Fruit fly (Drosophila melanogaster) whole organism, embryonic: ENCODE data around the gene CG42540.

ENCODE experiments used
- Atf3 ChIP-seq: fragments of 200-800 bp; sonication (Bioruptor generic); optimal IDR thresholded peaks from 3 replicates; lab custom pipeline; 2016; ENCODE audit warnings: missing biosample characterization, missing genetic modification characterization
- CG13296 ChIP-seq: fragments of 200-800 bp; sonication (Bioruptor generic); optimal IDR thresholded peaks from 3 replicates; lab custom pipeline; 2018; ENCODE audit warnings: missing biosample characterization, mild to moderate bottlenecking, missing genetic modification characterization
- CG17359 ChIP-seq: fragments of 200-800 bp; sonication (Bioruptor generic); optimal IDR thresholded peaks from 3 replicates; lab custom pipeline; 2018; ENCODE audit warnings: missing biosample characterization, mild to moderate bottlenecking, missing genetic modification characterization, moderate library complexity
- CG18619 ChIP-seq: fragments of 200-800 bp; sonication (Bioruptor generic); optimal IDR thresholded peaks from 3 replicates; lab custom pipeline; 2017; ENCODE audit warnings: missing biosample characterization, mild to moderate bottlenecking, missing genetic modification characterization
- CG2202 ChIP-seq: fragments of 200-800 bp; sonication (Bioruptor generic); optimal IDR thresholded peaks from 2 replicates; lab custom pipeline; 2018; ENCODE audit warnings: missing biosample characterization, mild to moderate bottlenecking, missing genetic modification characterization
- CG2889 ChIP-seq: fragments of 200-800 bp; sonication (Bioruptor generic); IDR thresholded peaks from 3 replicates; pipeline ENCODE4 v1.3.6; 2022; ENCODE audit warnings: missing biosample characterization, missing genetic modification characterization
- CG3065 ChIP-seq: fragments of 200-800 bp; sonication (Bioruptor generic); optimal IDR thresholded peaks from 2 replicates; lab custom pipeline; 2016; ENCODE audit warnings: missing biosample characterization, missing genetic modification characterization
- CG42726 ChIP-seq: fragments of 200-800 bp; sonication (Bioruptor generic); IDR thresholded peaks from 2 replicates; pipeline ENCODE4 v1.3.6; 2022; ENCODE audit warnings: missing biosample characterization, missing genetic modification characterization; ENCODE audit not compliant: partially characterized antibody
- CG7357 ChIP-seq: fragments of 200-800 bp; sonication (Bioruptor generic); IDR thresholded peaks from 3 replicates; pipeline ENCODE4 v1.3.6; 2022; ENCODE audit warnings: missing biosample characterization, missing genetic modification characterization
- CG7372 ChIP-seq: fragments of 200-800 bp; sonication (Bioruptor generic); IDR thresholded peaks from 2 replicates; pipeline ENCODE4 v1.3.6; 2022; ENCODE audit warnings: missing biosample characterization, missing genetic modification characterization
- CG7786 ChIP-seq: fragments of 200-800 bp; sonication (Bioruptor generic); optimal IDR thresholded peaks from 2 replicates; lab custom pipeline; 2016; ENCODE audit warnings: missing biosample characterization, missing genetic modification characterization
- CG8924 ChIP-seq: fragments of 200-800 bp; optimal IDR thresholded peaks from 3 replicates; lab custom pipeline; 2019; ENCODE audit warnings: missing biosample characterization, mild to moderate bottlenecking, missing genetic modification characterization, moderate library complexity
- CrebB ChIP-seq: fragments of 200-800 bp; sonication (Bioruptor generic); optimal IDR thresholded peaks from 3 replicates; lab custom pipeline; 2018; ENCODE audit warnings: missing biosample characterization, mild to moderate bottlenecking, missing genetic modification characterization
- Dll ChIP-seq: fragments of 200-800 bp; sonication (Bioruptor generic); IDR thresholded peaks from 4 replicates; pipeline ENCODE4 v1.3.6; 2022; ENCODE audit warnings: missing biosample characterization, missing genetic modification characterization; ENCODE audit not compliant: partially characterized antibody
- Eip74EF ChIP-seq, 2 experiments: fragments of 200-800 bp in 1 of 2; fragments of >200 bp in 1 of 2; sonication (Bioruptor generic) in 1 of 2; optimal IDR thresholded peaks; 2 replicates each; lab custom pipeline; 2017 to 2019; ENCODE audit warnings: missing biosample characterization in 2 of 2, missing genetic modification characterization in 2 of 2, mild to moderate bottlenecking in 1 of 2, moderate library complexity in 1 of 2
- GATAe ChIP-seq: fragments of 200-800 bp; sonication (Bioruptor generic); conservative IDR thresholded peaks from 2 replicates; pipeline ENCODE4 v1.3.6; 2022; ENCODE audit warnings: missing biosample characterization, missing genetic modification characterization
- HmgZ ChIP-seq: fragments of 200-800 bp; sonication (Bioruptor generic); optimal IDR thresholded peaks from 2 replicates; lab custom pipeline; 2018; ENCODE audit warnings: missing biosample characterization, mild to moderate bottlenecking, missing genetic modification characterization
- Hr3 ChIP-seq: fragments of 200-800 bp; sonication (Bioruptor generic); optimal IDR thresholded peaks from 3 replicates; lab custom pipeline; 2016; ENCODE audit warnings: missing biosample characterization, missing genetic modification characterization
- NC2α ChIP-seq: fragments of 200-800 bp; sonication (Bioruptor generic); optimal IDR thresholded peaks from 2 replicates; lab custom pipeline; 2016; ENCODE audit warnings: missing biosample characterization, missing genetic modification characterization
- Neu2 ChIP-seq: fragments of 200-800 bp; sonication (Bioruptor generic); optimal IDR thresholded peaks from 3 replicates; lab custom pipeline; 2016; ENCODE audit warnings: missing biosample characterization, missing genetic modification characterization, borderline replicate concordance
- Oaz ChIP-seq: fragments of 200-800 bp; sonication (Bioruptor generic); IDR thresholded peaks from 2 replicates; pipeline ENCODE4 v1.3.6; 2022; ENCODE audit warnings: missing biosample characterization, missing genetic modification characterization
- PHDP ChIP-seq: fragments of 200-800 bp; sonication (Bioruptor generic); optimal IDR thresholded peaks from 3 replicates; lab custom pipeline; 2018; ENCODE audit warnings: missing biosample characterization, mild to moderate bottlenecking, missing genetic modification characterization, moderate library complexity
- Side ChIP-seq: fragments of 200-800 bp; sonication (Bioruptor generic); optimal IDR thresholded peaks from 2 replicates; lab custom pipeline; 2016; ENCODE audit warnings: missing biosample characterization, missing genetic modification characterization
- TFAM ChIP-seq: fragments of 200-800 bp; sonication (Bioruptor generic); optimal IDR thresholded peaks from 2 replicates; lab custom pipeline; 2017; ENCODE audit warnings: missing biosample characterization, missing genetic modification characterization, inconsistent platforms
- Usf ChIP-seq: fragments of 200-800 bp; sonication (Bioruptor generic); optimal IDR thresholded peaks from 2 replicates; lab custom pipeline; 2017; ENCODE audit warnings: missing genotype, missing biosample characterization, missing genetic modification characterization
- Xrp1 ChIP-seq: fragments of 200-800 bp; sonication (Bioruptor generic); IDR thresholded peaks from 2 replicates; pipeline ENCODE4 v1.3.6; 2022; ENCODE audit warnings: missing biosample characterization, missing genetic modification characterization
- abd-A ChIP-seq: fragments of 200-800 bp; sonication (Bioruptor generic); optimal IDR thresholded peaks from 3 replicates; lab custom pipeline; 2019; ENCODE audit warnings: missing biosample characterization, mild to moderate bottlenecking, missing genetic modification characterization, moderate library complexity
- al ChIP-seq: fragments of 200-800 bp; sonication (Bioruptor generic); IDR thresholded peaks from 2 replicates; pipeline ENCODE4 v1.3.6; 2022; ENCODE audit warnings: missing biosample characterization, missing genetic modification characterization
- ap ChIP-seq: fragments of 200-800 bp; sonication (Bioruptor generic); IDR thresholded peaks from 2 replicates; pipeline ENCODE4 v1.3.6; 2022; ENCODE audit warnings: missing biosample characterization, missing genetic modification characterization
- ara ChIP-seq: fragments of 200-800 bp; sonication (Bioruptor generic); IDR thresholded peaks from 2 replicates; pipeline ENCODE4 v1.3.6; 2022; ENCODE audit warnings: missing biosample characterization, missing genetic modification characterization
- bcd ChIP-seq: fragments of 200-800 bp; sonication (Bioruptor generic); optimal IDR thresholded peaks from 2 replicates; lab custom pipeline; 2017; ENCODE audit warnings: missing biosample characterization, mild to moderate bottlenecking, missing genetic modification characterization
- cato ChIP-seq: fragments of 200-800 bp; sonication (Bioruptor generic); optimal IDR thresholded peaks from 2 replicates; lab custom pipeline; 2016; ENCODE audit warnings: missing biosample characterization, missing genetic modification characterization, borderline replicate concordance
- da ChIP-seq: fragments of 200-800 bp; sonication (Bioruptor generic); optimal IDR thresholded peaks from 2 replicates; lab custom pipeline; 2016; ENCODE audit warnings: missing biosample characterization, missing genetic modification characterization
- dati ChIP-seq: fragments of 200-800 bp; sonication (Bioruptor generic); IDR thresholded peaks from 2 replicates; pipeline ENCODE4 v1.3.6; 2022; ENCODE audit warnings: missing biosample characterization, missing genetic modification characterization
- gfzf ChIP-seq: fragments of 200-800 bp; sonication (Bioruptor generic); optimal IDR thresholded peaks from 2 replicates; lab custom pipeline; 2016; ENCODE audit warnings: missing biosample characterization, mild to moderate bottlenecking, missing genetic modification characterization, moderate library complexity
- grn ChIP-seq: fragments of 200-800 bp; sonication (Bioruptor generic); optimal IDR thresholded peaks from 3 replicates; lab custom pipeline; 2017; ENCODE audit warnings: missing biosample characterization, missing genetic modification characterization
- kay ChIP-seq: fragments of 200-800 bp; sonication (Bioruptor generic); optimal IDR thresholded peaks from 2 replicates; lab custom pipeline; 2016; ENCODE audit warnings: missing biosample characterization, missing genetic modification characterization
- lbe ChIP-seq: fragments of 200-800 bp; sonication (Bioruptor generic); optimal IDR thresholded peaks from 2 replicates; lab custom pipeline; 2016; ENCODE audit warnings: missing biosample characterization, mild to moderate bottlenecking, missing genetic modification characterization
- oc ChIP-seq: fragments of 200-800 bp; sonication (Bioruptor generic); optimal IDR thresholded peaks from 2 replicates; lab custom pipeline; 2018; ENCODE audit warnings: missing biosample characterization, mild to moderate bottlenecking, missing genetic modification characterization, moderate library complexity
- p53 ChIP-seq: fragments of 200-800 bp; sonication (Bioruptor generic); optimal IDR thresholded peaks from 2 replicates; lab custom pipeline; 2016; ENCODE audit warnings: missing biosample characterization, missing genetic modification characterization
- phol ChIP-seq: fragments of 200-800 bp; sonication (Bioruptor generic); optimal IDR thresholded peaks from 3 replicates; lab custom pipeline; 2018; ENCODE audit warnings: missing biosample characterization, mild to moderate bottlenecking, missing genetic modification characterization, moderate library complexity
- pita ChIP-seq: fragments of 200-800 bp; sonication (Bioruptor generic); optimal IDR thresholded peaks from 2 replicates; lab custom pipeline; 2017; ENCODE audit warnings: missing biosample characterization, mild to moderate bottlenecking, missing genetic modification characterization
- pnt ChIP-seq: fragments of 200-800 bp; sonication (Bioruptor generic); optimal IDR thresholded peaks from 3 replicates; lab custom pipeline; 2016; ENCODE audit warnings: missing biosample characterization, missing genetic modification characterization
- rib ChIP-seq: fragments of 200-800 bp; sonication (Bioruptor generic); IDR thresholded peaks from 2 replicates; pipeline ENCODE4 v1.3.6; 2022; ENCODE audit warnings: missing biosample characterization, missing genetic modification characterization
- sc ChIP-seq, 3 experiments: fragments of >200 bp in 2 of 3; fragments of 200-800 bp in 1 of 3; sonication (Bioruptor generic) in 1 of 3; optimal IDR thresholded peaks; 2 replicates in 2 of 3; 3 replicates in 1 of 3; lab custom pipeline; 2017; ENCODE audit warnings: mild to moderate bottlenecking in 1 of 3, missing biosample characterization in 1 of 3, missing genetic modification characterization in 1 of 3, missing genetic modification reagents in 1 of 3
- scrt ChIP-seq: fragments of 200-800 bp; sonication (Bioruptor generic); optimal IDR thresholded peaks from 2 replicates; lab custom pipeline; 2018; ENCODE audit warnings: missing biosample characterization, mild to moderate bottlenecking, missing genetic modification characterization, moderate library complexity
- sens-2 ChIP-seq: fragments of 200-800 bp; sonication (Bioruptor generic); IDR thresholded peaks from 2 replicates; pipeline ENCODE4 v1.3.6; 2022; ENCODE audit warnings: missing biosample characterization, missing genetic modification characterization
- tgo ChIP-seq: fragments of 200-800 bp; sonication (Bioruptor generic); IDR thresholded peaks from 3 replicates; pipeline ENCODE4 v1.3.6; 2022; ENCODE audit warnings: missing biosample characterization, missing genetic modification characterization

Gene CG42540

DNA sequence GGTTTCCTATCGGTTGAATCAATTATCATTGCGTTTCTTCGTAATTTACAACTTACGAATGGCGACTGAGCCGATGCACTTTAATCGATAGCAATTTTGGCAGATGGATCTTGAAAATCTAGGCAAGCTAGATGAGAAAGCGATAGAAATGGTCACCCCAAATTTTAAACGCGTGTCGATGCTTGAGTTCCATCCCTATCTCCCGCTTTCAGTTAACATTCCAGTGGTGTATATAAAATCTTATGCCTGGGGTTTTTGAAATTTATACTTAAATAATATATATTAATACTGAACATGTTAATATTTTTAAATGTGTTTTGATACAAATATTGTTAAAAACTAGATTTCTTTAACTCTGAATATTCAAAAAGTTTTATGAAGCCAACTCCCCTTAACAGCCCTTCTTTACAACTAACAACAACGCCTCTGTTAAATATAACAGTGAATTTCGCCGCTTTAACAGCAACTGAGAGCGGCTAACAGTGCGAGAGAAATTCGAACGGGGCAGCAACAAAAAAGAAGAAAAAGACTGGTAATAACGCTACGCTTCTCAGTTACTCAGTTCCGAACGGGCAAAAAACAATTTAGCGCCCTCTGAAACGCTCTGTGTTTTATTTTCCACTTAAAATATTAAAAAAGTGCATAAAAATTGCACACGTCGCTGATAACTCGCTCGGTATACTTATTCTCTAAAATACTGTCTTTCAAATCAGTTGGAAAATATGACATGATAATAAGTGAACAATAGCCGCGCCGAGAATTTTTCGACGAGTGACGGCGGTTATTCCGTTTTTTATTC is 14.1 kb upstream of the CG42540 start, which contains the start of gene CG11357 (continued):
- peak; percentile 73; the same call in 1 of the 2 replicates for TF ChIP-seq CG42726 (GFP tag; lab: Robert Waterston, UW)
- peak; percentile 96 for TF ChIP-seq dati
- TF ChIP-seq rib (GFP tag; lab: Robert Waterston, UW), result peak; percentile 99
- peak; percentile 99 for TF ChIP-seq CG8924 (tag; lab: Kevin White, UChicago)
- TF ChIP-seq HmgZ, result peak; percentile 98
- peak; percentile 98 for TF ChIP-seq CG18619
- peak; percentile 95 for TF ChIP-seq Usf (GFP tag; lab: Kevin White, UChicago)
- TF ChIP-seq NC2α (GFP tag; lab: Kevin White, UChicago), result peak; percentile 64
- peak; percentile 92 for TF ChIP-seq cato (GFP tag; lab: Kevin White, UChicago)
- TF ChIP-seq oc, result peak; percentile 99
- TF ChIP-seq CG13296 (GFP tag; lab: Kevin White, UChicago), result peak; percentile 99
- peak; percentile 89 for TF ChIP-seq kay
- peak; percentile 99 for TF ChIP-seq CG17359 (tag; lab: Kevin White, UChicago)
- TF ChIP-seq sens-2, result peak; percentile 88
- TF ChIP-seq bcd, result peak; percentile 98
- TF ChIP-seq al, result peak; percentile 99
- TF ChIP-seq Oaz (GFP tag; lab: Robert Waterston, UW), result peak; percentile 96
- peak; percentile 78; the same call in 3 of the 4 replicates for TF ChIP-seq Dll (GFP tag; lab: Robert Waterston, UW)
- TF ChIP-seq pnt (GFP tag; lab: Kevin White, UChicago), result peak; percentile 82
- TF ChIP-seq tgo, result peak; percentile 99
- peak; percentile 98 for TF ChIP-seq phol
- TF ChIP-seq ara (GFP tag; lab: Robert Waterston, UW), result peak; percentile 99
- TF ChIP-seq CG2889 (GFP tag; lab: Robert Waterston, UW), result peak; percentile 97
- no peak for TF ChIP-seq Neu2
- peak; percentile 95 for TF ChIP-seq CG7357 (GFP tag; lab: Robert Waterston, UW)
- TF ChIP-seq Xrp1 (GFP tag; lab: Robert Waterston, UW), result peak; percentile 100
- TF ChIP-seq abd-A, result peak; percentile 87
- peak; percentile 56 for TF ChIP-seq p53 (GFP tag; lab: Kevin White, UChicago)
- TF ChIP-seq PHDP, result peak; percentile 100
- TF ChIP-seq GATAe (GFP tag; lab: Robert Waterston, UW), result peak; percentile 98
- TF ChIP-seq grn (GFP tag; lab: Kevin White, UChicago), result peak; percentile 34
- TF ChIP-seq Side (GFP tag; lab: Kevin White, UChicago), result peak; percentile 73
- peak; percentile 98 for TF ChIP-seq CrebB (tag; lab: Kevin White, UChicago)
- peak; percentile 96 for TF ChIP-seq scrt (GFP tag; lab: Kevin White, UChicago)
- peak; percentile 98 for TF ChIP-seq CG2202 (tag; lab: Kevin White, UChicago)
- peak in 1 of 2 experiments; percentile 97 for TF ChIP-seq Eip74EF (GFP tag; optimal IDR thresholded peaks at IDR 0.05; lab: Kevin White, UChicago)
- TF ChIP-seq lbe, result peak; percentile 93
- no peak for TF ChIP-seq da (GFP tag; lab: Kevin White, UChicago)
- TF ChIP-seq CG7372 (GFP tag; lab: Robert Waterston, UW), result peak; percentile 99
- TF ChIP-seq CG7786 (GFP tag; lab: Kevin White, UChicago), result peak; percentile 79
- TF ChIP-seq TFAM (GFP tag; lab: Kevin White, UChicago), result peak; percentile 54
- TF ChIP-seq sc (optimal IDR thresholded peaks at IDR 0.05; lab: Kevin White, UChicago), result no peak
- TF ChIP-seq sc (GFP tag; optimal IDR thresholded peaks at IDR 0.05; lab: Kevin White, UChicago), result peak; percentile 94
- TF ChIP-seq pita (GFP tag; lab: Kevin White, UChicago), result no peak
- peak; percentile 98 for TF ChIP-seq Hr3 (GFP tag; lab: Kevin White, UChicago)
- peak; percentile 63 for TF ChIP-seq Atf3
- TF ChIP-seq ap (GFP tag; lab: Robert Waterston, UW), result peak; percentile 98
- TF ChIP-seq gfzf (GFP tag; lab: Kevin White, UChicago), result no peak
- peak; percentile 89 for TF ChIP-seq CG3065 (GFP tag; lab: Kevin White, UChicago)
